Worm (Caenorhabditis elegans): ENCODE measurements around the gene tsct-1.

DNA sequence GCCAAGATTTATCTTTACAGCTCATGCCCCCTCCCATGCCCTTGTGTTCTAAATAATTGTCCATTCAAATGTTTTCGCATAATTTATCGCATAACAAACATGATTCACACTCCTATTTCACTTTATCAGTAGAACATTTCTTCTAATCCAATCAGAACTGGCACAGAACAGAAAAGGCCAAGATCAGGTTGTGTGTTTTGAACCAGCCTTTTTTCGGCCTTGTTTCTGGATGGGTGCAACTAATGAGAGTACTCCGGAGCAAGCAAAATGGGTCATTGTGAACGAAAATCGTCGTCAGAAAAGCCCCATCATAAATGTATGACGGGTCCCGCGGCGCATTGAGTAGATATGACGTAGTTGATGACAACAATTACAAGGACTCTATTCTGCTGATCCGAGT is 57.2 kb downstream of the tsct-1 start:
- no peak for TF ChIP-seq unc-62 (GFP tag; optimal IDR thresholded peaks at IDR 0.05)
- no peak for TF ChIP-seq elt-3 (tag; optimal IDR thresholded peaks at IDR 0.05)
- TF ChIP-seq nhr-11 (tag; optimal IDR thresholded peaks at IDR 0.05), result no peak
- no peak for TF ChIP-seq ceh-16 (tag; optimal IDR thresholded peaks at IDR 0.05)
- no peak for TF ChIP-seq nhr-10 (tag; optimal IDR thresholded peaks at IDR 0.05)
- no peak for TF ChIP-seq ama-1 (optimal IDR thresholded peaks at IDR 0.05)
- no peak for TF ChIP-seq crh-2 (tag; optimal IDR thresholded peaks at IDR 0.05)
